Fruit fly (Drosophila melanogaster) whole organism, prepupa: ENCODE measurements around the gene Polr1H.

Source experiments
- Blimp-1 ChIP-seq: fragments of 200-800 bp; sonication (Bioruptor generic); optimal IDR thresholded peaks from 3 replicates; lab custom pipeline; 2017; ENCODE audit warnings: missing biosample characterization, missing genetic modification characterization, mild to moderate bottlenecking, moderate library complexity, missing genetic modification reagents
- CG34406 ChIP-seq: fragments of 200-800 bp; sonication (Bioruptor generic); optimal IDR thresholded peaks from 3 replicates; lab custom pipeline; 2016; ENCODE audit warnings: missing biosample characterization, missing genetic modification characterization
- CG6276 ChIP-seq: fragments of 200-800 bp; sonication (Bioruptor generic); optimal IDR thresholded peaks from 2 replicates; lab custom pipeline; 2017; ENCODE audit warnings: missing biosample characterization, mild to moderate bottlenecking, missing genetic modification characterization
- CG7368 ChIP-seq: fragments of 200-800 bp; sonication (Bioruptor generic); optimal IDR thresholded peaks from 3 replicates; lab custom pipeline; 2016; ENCODE audit warnings: missing biosample characterization, missing genetic modification characterization
- OdsH ChIP-seq: fragments of 200-800 bp; sonication (Bioruptor generic); optimal IDR thresholded peaks from 3 replicates; lab custom pipeline; 2016; ENCODE audit warnings: missing biosample characterization, missing genetic modification characterization
- Sox14 ChIP-seq: fragments of 200-800 bp; sonication (Bioruptor generic); optimal IDR thresholded peaks from 3 replicates; lab custom pipeline; 2016; ENCODE audit warnings: missing biosample characterization, missing genetic modification characterization
- pdm3 ChIP-seq: fragments of 200-800 bp; sonication (Bioruptor generic); optimal IDR thresholded peaks from 3 replicates; lab custom pipeline; 2016; ENCODE audit warnings: missing biosample characterization, missing genetic modification characterization

- TF ChIP-seq pdm3 (GFP tag; lab: Kevin White, UChicago) (no peak), Sox14 (no peak), Blimp-1 (GFP tag; lab: Kevin White, UChicago) (no peak), CG34406 (GFP tag; lab: Kevin White, UChicago) (no peak), CG7368 (GFP tag; lab: Kevin White, UChicago) (no peak), CG6276 (GFP tag; lab: Kevin White, UChicago) (no peak), OdsH (GFP tag; lab: Kevin White, UChicago) (no peak)
These were observed 47.5 kb upstream of the Polr1H start for dm6 chr3R:21825140-21825539.
